Worm (Caenorhabditis elegans) whole organism, L1 larva: ENCODE data around the gene sax-7.

Experiments used
- C04F5.9 ChIP-seq: sonication (generic microtip); optimal IDR thresholded peaks from 2 replicates; lab custom pipeline; 2016; ENCODE audit warnings: missing genetic modification characterization, missing compliant biosample characterization
- C16A3.4 ChIP-seq: fragments of 150-350 bp; optimal IDR thresholded peaks from 2 replicates; lab custom pipeline; 2014; ENCODE audit warnings: missing biosample characterization, missing genetic modification characterization
- C34B4.2 ChIP-seq: sonication (generic microtip); optimal IDR thresholded peaks from 2 replicates; lab custom pipeline; 2017; ENCODE audit warnings: mild to moderate bottlenecking, missing genetic modification characterization, missing compliant biosample characterization
- F16B12.6 ChIP-seq: fragments of 150-350 bp; optimal IDR thresholded peaks from 2 replicates; lab custom pipeline; 2014; ENCODE audit warnings: missing biosample characterization, missing genetic modification characterization
- Y116A8C.19 ChIP-seq: sonication (generic microtip); optimal IDR thresholded peaks from 2 replicates; lab custom pipeline; 2016; ENCODE audit warnings: missing compliant biosample characterization, missing genetic modification characterization, borderline replicate concordance
- blmp-1 ChIP-seq: fragments of 150-350 bp; optimal IDR thresholded peaks from 2 replicates; lab custom pipeline; 2014; ENCODE audit warnings: missing biosample characterization, missing genetic modification characterization
- ceh-8 ChIP-seq: fragments of 200-800 bp; sonication (Bioruptor generic); optimal IDR thresholded peaks from 2 replicates; lab custom pipeline; 2018; ENCODE audit warnings: mild to moderate bottlenecking, missing genetic modification characterization, moderate library complexity, missing compliant biosample characterization
- dpl-1 ChIP-seq, 3 experiments: fragments of 150-350 bp in 2 of 3; sonication (generic microtip) in 1 of 3; optimal IDR thresholded peaks; 2 replicates each; lab custom pipeline; 2014 to 2017; ENCODE audit warnings: missing biosample characterization in 3 of 3, missing genetic modification characterization in 3 of 3, missing genetic modification reagents in 3 of 3
- dsc-1 ChIP-seq: sonication (generic microtip); optimal IDR thresholded peaks from 2 replicates; lab custom pipeline; 2016; ENCODE audit warnings: mild to moderate bottlenecking, missing genetic modification characterization, missing compliant biosample characterization
- egl-13 ChIP-seq: sonication (generic microtip); optimal IDR thresholded peaks from 2 replicates; lab custom pipeline; 2016; ENCODE audit warnings: missing genotype, missing genetic modification reagents, missing genetic modification characterization, missing compliant biosample characterization
- ets-5 ChIP-seq: fragments of 200-800 bp; sonication (Bioruptor generic); IDR thresholded peaks from 2 replicates; pipeline ENCODE4 v1.3.6; 2022; ENCODE audit warnings: missing genetic modification characterization, missing compliant biosample characterization
- fkh-10 ChIP-seq: sonication (generic microtip); optimal IDR thresholded peaks from 2 replicates; lab custom pipeline; 2017; ENCODE audit warnings: missing biosample characterization, missing genetic modification reagents, missing genetic modification characterization
- fkh-4 ChIP-seq: sonication (generic microtip); optimal IDR thresholded peaks from 2 replicates; lab custom pipeline; 2016; ENCODE audit warnings: missing compliant biosample characterization, missing genetic modification characterization, borderline replicate concordance
- fkh-8 ChIP-seq: sonication (generic microtip); optimal IDR thresholded peaks from 2 replicates; lab custom pipeline; 2016; ENCODE audit warnings: mild to moderate bottlenecking, missing genetic modification characterization, missing compliant biosample characterization
- fos-1 ChIP-seq: fragments of 150-350 bp; optimal IDR thresholded peaks from 2 replicates; lab custom pipeline; 2014; ENCODE audit warnings: missing biosample characterization, missing genetic modification characterization
- grh-1 ChIP-seq: fragments of 200-800 bp; sonication (Bioruptor generic); IDR thresholded peaks from 2 replicates; pipeline ENCODE4 v1.3.6; 2022; ENCODE audit warnings: missing genetic modification reagents, missing genetic modification characterization, missing compliant biosample characterization
- hpl-2 ChIP-seq: fragments of 150-350 bp; optimal IDR thresholded peaks from 2 replicates; lab custom pipeline; 2014; ENCODE audit warnings: missing biosample characterization, missing genetic modification reagents, missing genetic modification characterization
- isw-1 ChIP-seq: fragments of 200-800 bp; sonication (Bioruptor generic); IDR thresholded peaks from 2 replicates; pipeline ENCODE4 v1.3.6; 2022; ENCODE audit warnings: missing genetic modification characterization, missing compliant biosample characterization
- jun-1 ChIP-seq: fragments of 150-350 bp; optimal IDR thresholded peaks from 2 replicates; lab custom pipeline; 2014; ENCODE audit warnings: missing biosample characterization, missing genetic modification reagents, missing genetic modification characterization
- lin-13 ChIP-seq: fragments of 150-350 bp; optimal IDR thresholded peaks from 2 replicates; lab custom pipeline; 2014; ENCODE audit warnings: missing biosample characterization, missing genetic modification reagents, missing genetic modification characterization
- lin-35 ChIP-seq, 2 experiments: fragments of 150-350 bp; optimal IDR thresholded peaks; 2 replicates each; lab custom pipeline; 2014; ENCODE audit warnings: missing biosample characterization in 2 of 2, missing genetic modification characterization in 2 of 2, missing genetic modification reagents in 2 of 2
- lir-3 ChIP-seq: sonication (generic microtip); optimal IDR thresholded peaks from 2 replicates; lab custom pipeline; 2016; ENCODE audit warnings: mild to moderate bottlenecking, missing genetic modification characterization, moderate library complexity, missing compliant biosample characterization; ENCODE audit not compliant: poor library complexity
- lsy-2 ChIP-seq, 2 experiments: fragments of 150-350 bp; optimal IDR thresholded peaks; 2 replicates each; lab custom pipeline; 2014; ENCODE audit warnings: missing biosample characterization in 2 of 2, missing genetic modification characterization in 2 of 2
- mab-9 ChIP-seq: fragments of 200-800 bp; sonication (Bioruptor generic); IDR thresholded peaks from 2 replicates; pipeline ENCODE4 v1.3.6; 2022; ENCODE audit warnings: missing genetic modification reagents, missing genetic modification characterization, missing compliant biosample characterization
- mdl-1 ChIP-seq, 2 experiments: fragments of 150-350 bp; optimal IDR thresholded peaks; 2 replicates each; lab custom pipeline; 2014 to 2017; ENCODE audit warnings: missing biosample characterization in 2 of 2, missing genetic modification characterization in 2 of 2, inconsistent platforms in 1 of 2
- nhr-19 ChIP-seq: fragments of 200-800 bp; sonication (Bioruptor generic); conservative IDR thresholded peaks from 2 replicates; pipeline ENCODE4 v1.3.6; 2022; ENCODE audit warnings: missing genetic modification characterization, missing compliant biosample characterization
- nhr-20 ChIP-seq: sonication (generic microtip); optimal IDR thresholded peaks from 2 replicates; lab custom pipeline; 2016; ENCODE audit warnings: mild to moderate bottlenecking, missing genetic modification characterization, missing compliant biosample characterization
- nhr-237 ChIP-seq: fragments of 150-350 bp; optimal IDR thresholded peaks from 2 replicates; lab custom pipeline; 2014; ENCODE audit warnings: missing biosample characterization, missing genetic modification characterization
- nhr-47 ChIP-seq: sonication (generic microtip); optimal IDR thresholded peaks from 2 replicates; lab custom pipeline; 2016; ENCODE audit warnings: mild to moderate bottlenecking, missing genetic modification characterization, moderate library complexity, missing compliant biosample characterization
- nhr-77 ChIP-seq: fragments of 150-350 bp; optimal IDR thresholded peaks from 2 replicates; lab custom pipeline; 2014; ENCODE audit warnings: missing biosample characterization, missing genetic modification characterization
- nhr-85 ChIP-seq: sonication (generic microtip); peaks from one replicate; lab custom pipeline; 2016; ENCODE audit warnings: missing genetic modification characterization, inconsistent platforms, missing compliant biosample characterization
- nhr-90 ChIP-seq: sonication (generic microtip); optimal IDR thresholded peaks from 2 replicates; lab custom pipeline; 2016; ENCODE audit warnings: mild to moderate bottlenecking, missing genetic modification characterization, missing compliant biosample characterization; ENCODE audit not compliant: poor library complexity
- pax-3 ChIP-seq: fragments of 200-800 bp; sonication (Bioruptor generic); optimal IDR thresholded peaks from 2 replicates; lab custom pipeline; 2018; ENCODE audit warnings: mild to moderate bottlenecking, missing genetic modification characterization, moderate library complexity, missing compliant biosample characterization
- rnt-1 ChIP-seq: sonication (generic microtip); optimal IDR thresholded peaks from 2 replicates; lab custom pipeline; 2016; ENCODE audit warnings: mild to moderate bottlenecking, missing genetic modification characterization, moderate library complexity, missing compliant biosample characterization
- snu-23 ChIP-seq: sonication (generic microtip); optimal IDR thresholded peaks from 2 replicates; lab custom pipeline; 2016; ENCODE audit warnings: missing genetic modification characterization, missing compliant biosample characterization
- sox-4 ChIP-seq: sonication (generic microtip); optimal IDR thresholded peaks from 2 replicates; lab custom pipeline; 2016; ENCODE audit warnings: missing genetic modification characterization, missing compliant biosample characterization
- sptf-1 ChIP-seq: fragments of 150-350 bp; optimal IDR thresholded peaks from 2 replicates; lab custom pipeline; 2014; ENCODE audit warnings: missing biosample characterization, missing genetic modification characterization
- sup-37 ChIP-seq: fragments of 200-800 bp; sonication (Bioruptor generic); optimal IDR thresholded peaks from 2 replicates; lab custom pipeline; 2018; ENCODE audit warnings: mild to moderate bottlenecking, missing genetic modification characterization, missing compliant biosample characterization
- swsn-7 ChIP-seq: sonication (generic microtip); optimal IDR thresholded peaks from 2 replicates; lab custom pipeline; 2016; ENCODE audit warnings: missing genetic modification characterization, missing compliant biosample characterization
- tbx-2 ChIP-seq: sonication (generic microtip); optimal IDR thresholded peaks from 2 replicates; lab custom pipeline; 2016; ENCODE audit warnings: missing genetic modification characterization, missing compliant biosample characterization
- unc-130 ChIP-seq: fragments of 150-350 bp; optimal IDR thresholded peaks from 2 replicates; lab custom pipeline; 2017; ENCODE audit warnings: missing biosample characterization, missing genetic modification characterization, inconsistent platforms
- unc-86 ChIP-seq: sonication (generic microtip); optimal IDR thresholded peaks from 2 replicates; lab custom pipeline; 2016; ENCODE audit warnings: missing genetic modification characterization, missing compliant biosample characterization
- unc-98 ChIP-seq: fragments of 200-800 bp; sonication (Bioruptor generic); IDR thresholded peaks from 2 replicates; pipeline ENCODE4 v1.3.6; 2022; ENCODE audit warnings: missing genetic modification characterization, missing compliant biosample characterization
- vab-15 ChIP-seq: sonication (generic microtip); optimal IDR thresholded peaks from 2 replicates; lab custom pipeline; 2017; ENCODE audit warnings: missing genotype, mild to moderate bottlenecking, missing genetic modification characterization, missing compliant biosample characterization
- xbp-1 ChIP-seq: sonication (generic microtip); optimal IDR thresholded peaks from 2 replicates; lab custom pipeline; 2016; ENCODE audit warnings: missing genetic modification characterization, missing compliant biosample characterization
- ztf-11 ChIP-seq, 2 experiments: sonication (generic microtip); optimal IDR thresholded peaks; 2 replicates each; lab custom pipeline; 2016 to 2017; ENCODE audit warnings: missing genetic modification characterization in 2 of 2, missing biosample characterization in 1 of 2, missing compliant biosample characterization in 1 of 2

sax-7 gene

ce11 chrIV:8062359-8062758 lies at the start of gene sax-7:
Gene sax-7 (plus strand): TSS chrIV:8062659.
- TF ChIP-seq Y116A8C.19 (tag; lab: Kevin White, UChicago): no peak
- TF ChIP-seq jun-1: no peak
- no peak for TF ChIP-seq fkh-10 (GFP tag; lab: Kevin White, UChicago)
- no peak for TF ChIP-seq vab-15
- no peak for TF ChIP-seq nhr-19 (GFP tag; lab: Robert Waterston, UW)
- TF ChIP-seq nhr-237 (tag; lab: Kevin White, UChicago): no peak
- TF ChIP-seq rnt-1: no peak
- no peak for TF ChIP-seq ets-5
- no peak for TF ChIP-seq egl-13 (tag; lab: Kevin White, UChicago)
- no peak for TF ChIP-seq fkh-4 (tag; lab: Kevin White, UChicago)
- TF ChIP-seq hpl-2 (GFP tag; lab: Kevin White, UChicago): no peak
- no peak for TF ChIP-seq nhr-20 (tag; lab: Kevin White, UChicago)
- TF ChIP-seq lsy-2 (tag; optimal IDR thresholded peaks at IDR 0.05; lab: Kevin White, UChicago): no peak
- TF ChIP-seq F16B12.6 (tag; lab: Kevin White, UChicago): no peak
- TF ChIP-seq mdl-1 (tag; optimal IDR thresholded peaks at IDR 0.05; lab: Kevin White, UChicago): no peak
- no peak for TF ChIP-seq ztf-11 (tag; optimal IDR thresholded peaks at IDR 0.05; lab: Kevin White, UChicago)
- no peak for TF ChIP-seq sptf-1
- TF ChIP-seq C34B4.2: no peak

ce11 chrIV:8013849-8014248 lies 48.6 kb upstream of the sax-7 start, which contains the start of gene C26B2.8:
Gene C26B2.8 (plus strand): TSS chrIV:8014149.
- TF ChIP-seq nhr-85 (tag; lab: Kevin White, UChicago) (no peak), jun-1 (no peak), dsc-1 (tag; lab: Kevin White, UChicago) (no peak), fkh-4 (tag; lab: Kevin White, UChicago) (no peak), sox-4 (tag; lab: Kevin White, UChicago) (no peak), ztf-11 (tag; optimal IDR thresholded peaks at IDR 0.05; lab: Kevin White, UChicago) (no peak), dpl-1 (GFP tag; optimal IDR thresholded peaks at IDR 0.05; lab: Kevin White, UChicago) (no peak), sup-37 (no peak), unc-130 (tag; lab: Kevin White, UChicago) (no peak)

- peak; percentile 54 for TF ChIP-seq C04F5.9 (tag; lab: Kevin White, UChicago)
- peak; percentile 48 for TF ChIP-seq fkh-4 (tag; lab: Kevin White, UChicago)
- peak; percentile 81 for TF ChIP-seq isw-1 (GFP tag; lab: Robert Waterston, UW)
- TF ChIP-seq nhr-47 (tag; lab: Kevin White, UChicago): peak; percentile 88
- peak; percentile 82 for TF ChIP-seq nhr-90 (tag; lab: Kevin White, UChicago)
- peak; percentile 86 for TF ChIP-seq egl-13 (tag; lab: Kevin White, UChicago)
- 0 out of 2 replicates have a peak, but pooled peaks have one; percentile 27 for TF ChIP-seq grh-1 (GFP tag; lab: Robert Waterston, UW)
- peak; percentile 76 for TF ChIP-seq pax-3 (tag; lab: Kevin White, UChicago)
- TF ChIP-seq unc-98 (GFP tag; lab: Robert Waterston, UW): peak; percentile 76
- peak; percentile 76 for TF ChIP-seq tbx-2 (tag; lab: Kevin White, UChicago)
- TF ChIP-seq dpl-1 (GFP tag; optimal IDR thresholded peaks at IDR 0.05; lab: Kevin White, UChicago): peak; percentile 69 to 85 (median 81)
- TF ChIP-seq nhr-20 (tag; lab: Kevin White, UChicago): peak; percentile 83
- peak; percentile 82 for TF ChIP-seq snu-23 (GFP tag; lab: Kevin White, UChicago)
- TF ChIP-seq fos-1 (tag; lab: Kevin White, UChicago): peak; percentile 21
- peak; percentile 84 for TF ChIP-seq unc-86 (tag; lab: Kevin White, UChicago)
- peak; percentile 64; the same call in 1 of the 2 replicates for TF ChIP-seq mab-9 (GFP tag; lab: Robert Waterston, UW)
- peak; percentile 41 for TF ChIP-seq C16A3.4 (tag; lab: Kevin White, UChicago)
- peak; percentile 22 for TF ChIP-seq lin-13 (GFP tag; lab: Kevin White, UChicago)
- TF ChIP-seq mdl-1 (tag; optimal IDR thresholded peaks at IDR 0.05; lab: Kevin White, UChicago): peak in 1 of 2 experiments; percentile 52
- TF ChIP-seq ceh-8 (GFP tag; lab: Kevin White, UChicago): peak; percentile 37
- TF ChIP-seq nhr-19 (GFP tag; lab: Robert Waterston, UW): peak; percentile 85
- TF ChIP-seq lin-35 (GFP tag; optimal IDR thresholded peaks at IDR 0.05; lab: Kevin White, UChicago): peak; percentile 76 to 89
- TF ChIP-seq lir-3: peak; percentile 88
- peak; percentile 84 for TF ChIP-seq xbp-1
- peak; percentile 83 for TF ChIP-seq dsc-1 (tag; lab: Kevin White, UChicago)
- peak; percentile 95 for TF ChIP-seq rnt-1
- TF ChIP-seq blmp-1 (tag; lab: Kevin White, UChicago): peak; percentile 31
- TF ChIP-seq vab-15: peak; percentile 76
- peak; percentile 75 for TF ChIP-seq fkh-8 (tag; lab: Kevin White, UChicago)
- peak; percentile 47 for TF ChIP-seq fkh-10 (GFP tag; lab: Kevin White, UChicago)
- peak; percentile 33 for TF ChIP-seq nhr-77 (tag; lab: Kevin White, UChicago)
- TF ChIP-seq swsn-7 (tag; lab: Kevin White, UChicago): peak; percentile 81
These were observed 46.6 kb upstream of the sax-7 start, which contains the start of gene C26B2.7 for ce11 chrIV:8015726-8016312. Gene C26B2.7 (plus strand): TSS chrIV:8016274.
